Worm (Caenorhabditis elegans) whole organism, L4 larva: ENCODE data around the gene ugt-6.

Experiments
- F49E8.2 ChIP-seq: sonication (generic microtip); optimal IDR thresholded peaks from 2 replicates; lab custom pipeline; 2016; ENCODE audit warnings: missing compliant biosample characterization, mild to moderate bottlenecking, missing genetic modification characterization, borderline replicate concordance
- ZK546.5 ChIP-seq, 2 experiments: sonication (generic microtip); optimal IDR thresholded peaks; 2 replicates each; lab custom pipeline; 2017; ENCODE audit warnings: missing biosample characterization in 2 of 2, missing genetic modification characterization in 2 of 2
- arid-1 ChIP-seq: fragments of 200-800 bp; sonication (Bioruptor generic); conservative IDR thresholded peaks from 2 replicates; pipeline ENCODE4 v1.3.6; 2022; ENCODE audit warnings: missing genetic modification reagents, missing genetic modification characterization, missing compliant biosample characterization
- attf-4 ChIP-seq: sonication (generic microtip); optimal IDR thresholded peaks from 3 replicates; lab custom pipeline; 2017; ENCODE audit warnings: missing biosample characterization, missing genetic modification characterization
- ceh-62 ChIP-seq: sonication (generic microtip); optimal IDR thresholded peaks from 2 replicates; lab custom pipeline; 2017; ENCODE audit warnings: missing biosample characterization, missing genetic modification characterization
- ctbp-1 ChIP-seq: fragments of 200-800 bp; sonication (Bioruptor generic); IDR thresholded peaks from 2 replicates; pipeline ENCODE4 v1.3.6; 2022; ENCODE audit warnings: missing genetic modification reagents, missing genetic modification characterization, missing compliant biosample characterization
- daf-16 ChIP-seq, 3 experiments: sonication (generic microtip); optimal IDR thresholded peaks; 2 replicates each; lab custom pipeline; 2016 to 2017; ENCODE audit warnings: missing genetic modification characterization in 3 of 3, missing genetic modification reagents in 3 of 3, mild to moderate bottlenecking in 2 of 3, missing compliant biosample characterization in 2 of 3, missing biosample characterization in 1 of 3, moderate library complexity in 1 of 3
- daf-8 ChIP-seq: fragments of 200-800 bp; sonication (Bioruptor generic); IDR thresholded peaks from 2 replicates; pipeline ENCODE4 v1.3.6; 2022; ENCODE audit warnings: missing genetic modification characterization, missing compliant biosample characterization
- dmd-6 ChIP-seq: fragments of 200-800 bp; sonication (Bioruptor generic); IDR thresholded peaks from 2 replicates; pipeline ENCODE4 v1.3.6; 2022; ENCODE audit warnings: missing genetic modification reagents, missing genetic modification characterization, missing compliant biosample characterization
- dmd-8 ChIP-seq: fragments of 200-800 bp; sonication (Bioruptor generic); IDR thresholded peaks from 2 replicates; pipeline ENCODE4 v1.3.6; 2022; ENCODE audit warnings: missing genetic modification characterization, missing compliant biosample characterization
- duxl-1 ChIP-seq: sonication (generic microtip); optimal IDR thresholded peaks from 2 replicates; lab custom pipeline; 2016; ENCODE audit warnings: mild to moderate bottlenecking, missing genetic modification characterization, moderate library complexity, missing compliant biosample characterization; ENCODE audit not compliant: poor library complexity
- egl-43 ChIP-seq: fragments of 200-800 bp; sonication (Bioruptor generic); IDR thresholded peaks from 2 replicates; pipeline ENCODE4 v1.3.6; 2022; ENCODE audit warnings: missing genetic modification reagents, missing genetic modification characterization, missing compliant biosample characterization
- fos-1 ChIP-seq: fragments of 150-350 bp; optimal IDR thresholded peaks from 2 replicates; lab custom pipeline; 2014; ENCODE audit warnings: missing biosample characterization, missing genetic modification characterization
- hlh-11 ChIP-seq: fragments of 200-800 bp; sonication (Bioruptor generic); optimal IDR thresholded peaks from 2 replicates; lab custom pipeline; 2018; ENCODE audit warnings: mild to moderate bottlenecking, missing genetic modification characterization, missing compliant biosample characterization
- hlh-30 ChIP-seq: sonication (generic microtip); optimal IDR thresholded peaks from 2 replicates; lab custom pipeline; 2017; ENCODE audit warnings: antibody characterized with exemption, mild to moderate bottlenecking, missing genetic modification characterization, missing compliant biosample characterization; ENCODE audit not compliant: insufficient read depth
- jun-1 ChIP-seq: fragments of 150-350 bp; optimal IDR thresholded peaks from 2 replicates; lab custom pipeline; 2014; ENCODE audit warnings: missing biosample characterization, missing genetic modification reagents, missing genetic modification characterization
- lin-38 ChIP-seq: fragments of 200-800 bp; sonication (Bioruptor generic); IDR thresholded peaks from 2 replicates; pipeline ENCODE4 v1.3.6; 2022; ENCODE audit warnings: missing genetic modification reagents, missing genetic modification characterization, missing compliant biosample characterization
- lsy-2 ChIP-seq, 2 experiments: fragments of 150-350 bp in 1 of 2; sonication (generic microtip) in 1 of 2; optimal IDR thresholded peaks; 2 replicates each; lab custom pipeline; 2014 to 2017; ENCODE audit warnings: missing biosample characterization in 2 of 2, missing genetic modification characterization in 2 of 2
- madf-9 ChIP-seq: fragments of 200-800 bp; sonication (Bioruptor generic); conservative IDR thresholded peaks from 2 replicates; pipeline ENCODE4 v1.3.6; 2022; ENCODE audit warnings: missing genetic modification reagents, missing genetic modification characterization, missing compliant biosample characterization
- mdl-1 ChIP-seq, 2 experiments: fragments of 150-350 bp in 1 of 2; sonication (generic microtip) in 1 of 2; optimal IDR thresholded peaks; 2 replicates each; lab custom pipeline; 2014 to 2017; ENCODE audit warnings: missing biosample characterization in 2 of 2, missing genetic modification characterization in 2 of 2
- mep-1 ChIP-seq: fragments of 150-350 bp; sonication (generic microtip); optimal IDR thresholded peaks from 3 replicates; lab custom pipeline; 2014; ENCODE audit warnings: missing biosample characterization, missing genetic modification characterization
- nhr-102 ChIP-seq: sonication (generic microtip); optimal IDR thresholded peaks from 2 replicates; lab custom pipeline; 2016; ENCODE audit warnings: mild to moderate bottlenecking, missing genetic modification characterization, moderate library complexity, missing compliant biosample characterization
- nhr-237 ChIP-seq: sonication (generic microtip); optimal IDR thresholded peaks from 2 replicates; lab custom pipeline; 2017; ENCODE audit warnings: missing biosample characterization, missing genetic modification characterization
- nhr-28 ChIP-seq: fragments of 150-350 bp; optimal IDR thresholded peaks from 2 replicates; lab custom pipeline; 2014; ENCODE audit warnings: missing biosample characterization, missing genetic modification characterization
- nhr-41 ChIP-seq: fragments of 200-800 bp; sonication (Bioruptor generic); IDR thresholded peaks from 2 replicates; pipeline ENCODE4 v1.3.6; 2022; ENCODE audit warnings: missing genetic modification reagents, missing genetic modification characterization, missing compliant biosample characterization
- nhr-42 ChIP-seq: fragments of 200-800 bp; sonication (Bioruptor generic); IDR thresholded peaks from 2 replicates; pipeline ENCODE4 v1.3.6; 2022; ENCODE audit warnings: missing genetic modification characterization, missing compliant biosample characterization
- nhr-48 ChIP-seq: sonication (generic microtip); optimal IDR thresholded peaks from 2 replicates; lab custom pipeline; 2016; ENCODE audit warnings: mild to moderate bottlenecking, missing genetic modification characterization, missing compliant biosample characterization
- nhr-6 ChIP-seq: fragments of 150-350 bp; optimal IDR thresholded peaks from 2 replicates; lab custom pipeline; 2014; ENCODE audit warnings: missing biosample characterization, missing genetic modification characterization
- nhr-77 ChIP-seq: fragments of 150-350 bp; optimal IDR thresholded peaks from 2 replicates; lab custom pipeline; 2014; ENCODE audit warnings: missing biosample characterization, missing genetic modification characterization
- php-3 ChIP-seq: fragments of 200-800 bp; sonication (Bioruptor generic); IDR thresholded peaks from 2 replicates; pipeline ENCODE4 v1.3.6; 2022; ENCODE audit warnings: missing genetic modification reagents, missing genetic modification characterization, missing compliant biosample characterization
- pqm-1 ChIP-seq: sonication (generic microtip); optimal IDR thresholded peaks from 2 replicates; lab custom pipeline; 2017; ENCODE audit warnings: missing biosample characterization, missing genetic modification characterization
- rbr-2 ChIP-seq: sonication (generic microtip); optimal IDR thresholded peaks from 2 replicates; lab custom pipeline; 2016; ENCODE audit warnings: missing genotype, missing genetic modification characterization, missing compliant biosample characterization
- sdz-12 ChIP-seq: fragments of 200-800 bp; sonication (Bioruptor generic); optimal IDR thresholded peaks from 2 replicates; lab custom pipeline; 2018; ENCODE audit warnings: mild to moderate bottlenecking, missing genetic modification characterization, missing compliant biosample characterization
- skn-1 ChIP-seq: fragments of 150-350 bp; optimal IDR thresholded peaks from 2 replicates; lab custom pipeline; 2014; ENCODE audit warnings: missing biosample characterization, missing genetic modification characterization
- snpc-1.2 ChIP-seq: fragments of 200-800 bp; sonication (Bioruptor generic); IDR thresholded peaks from 2 replicates; pipeline ENCODE4 v1.3.6; 2022; ENCODE audit warnings: missing genetic modification reagents, missing genetic modification characterization, missing compliant biosample characterization
- spr-1 ChIP-seq: sonication (generic microtip); optimal IDR thresholded peaks from 2 replicates; lab custom pipeline; 2016; ENCODE audit warnings: mild to moderate bottlenecking, missing genetic modification characterization, missing compliant biosample characterization
- spr-3 ChIP-seq: fragments of 200-800 bp; sonication (Bioruptor generic); optimal IDR thresholded peaks from 2 replicates; lab custom pipeline; 2018; ENCODE audit warnings: mild to moderate bottlenecking, missing genetic modification characterization, missing compliant biosample characterization
- unc-39 ChIP-seq: sonication (generic microtip); optimal IDR thresholded peaks from 2 replicates; lab custom pipeline; 2017; ENCODE audit warnings: missing biosample characterization, missing genetic modification characterization
- unc-62 ChIP-seq, 3 experiments: fragments of 150-350 bp in 1 of 3; sonication (generic microtip); optimal IDR thresholded peaks in 2 of 3; peaks in 1 of 3; 1 replicate in 1 of 3; 2 replicates in 2 of 3; lab custom pipeline; 2014 to 2017; ENCODE audit warnings: missing biosample characterization in 3 of 3, missing genetic modification characterization in 3 of 3, missing genetic modification reagents in 3 of 3, missing genotype in 1 of 3
- zfp-2 ChIP-seq: sonication (generic microtip); optimal IDR thresholded peaks from 2 replicates; lab custom pipeline; 2016; ENCODE audit warnings: mild to moderate bottlenecking, missing genetic modification characterization, missing compliant biosample characterization
- zip-2 ChIP-seq: fragments of 150-350 bp; optimal IDR thresholded peaks from 2 replicates; lab custom pipeline; 2014; ENCODE audit warnings: missing biosample characterization, missing genetic modification characterization

ugt-6 gene

DNA sequence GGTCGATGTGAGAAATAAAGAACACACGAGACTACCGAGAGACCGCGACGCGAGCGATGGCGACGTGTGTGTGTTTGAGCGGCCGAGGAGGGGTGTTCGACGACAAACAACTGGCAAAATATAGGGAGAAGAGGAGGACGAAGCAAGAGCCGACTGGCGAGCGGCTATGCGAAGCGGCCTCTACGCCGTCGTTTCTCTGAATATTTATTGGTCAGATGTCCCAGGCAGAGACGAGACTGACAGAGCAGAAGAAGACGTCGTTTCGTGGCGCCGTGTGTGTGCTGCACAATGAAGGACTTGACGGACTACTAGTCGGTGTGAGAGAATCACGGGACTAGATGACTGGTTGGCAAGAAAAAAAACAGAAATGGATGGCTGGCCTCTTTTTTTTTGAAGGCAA, 21.1 kb upstream of the ugt-6 start (continued):
- no peak for TF ChIP-seq zfp-2 (tag; lab: Kevin White, UChicago)
- TF ChIP-seq hlh-11 (tag; lab: Kevin White, UChicago): peak; percentile 41
- TF ChIP-seq snpc-1.2 (GFP tag; lab: Robert Waterston, UW): no peak
- no peak for TF ChIP-seq nhr-237
- TF ChIP-seq ZK546.5 (tag; optimal IDR thresholded peaks at IDR 0.05; lab: Kevin White, UChicago): no peak
- no peak for TF ChIP-seq nhr-28 (tag; lab: Kevin White, UChicago)
- TF ChIP-seq dmd-6 (GFP tag; lab: Robert Waterston, UW): 0 out of 2 replicates have a peak, but pooled peaks have one; percentile 11
- no peak for TF ChIP-seq dmd-8 (GFP tag; lab: Robert Waterston, UW)
- no peak for TF ChIP-seq nhr-42
- no peak for TF ChIP-seq egl-43 (GFP tag; lab: Robert Waterston, UW)
- peak; percentile 83 for TF ChIP-seq hlh-30 (tag; lab: Kevin White, UChicago)
- no peak for TF ChIP-seq lin-38 (GFP tag; lab: Robert Waterston, UW)
- no peak for TF ChIP-seq nhr-48
- TF ChIP-seq unc-39 (tag; lab: Kevin White, UChicago): no peak
- TF ChIP-seq spr-1: no peak
- TF ChIP-seq nhr-102 (tag; lab: Kevin White, UChicago): no peak
- TF ChIP-seq sdz-12 (GFP tag; lab: Kevin White, UChicago): no peak
- no peak for TF ChIP-seq nhr-6 (tag; lab: Kevin White, UChicago)
- no peak for TF ChIP-seq ceh-62 (tag; lab: Kevin White, UChicago)
- TF ChIP-seq daf-8 (GFP tag; lab: Robert Waterston, UW): no peak
- TF ChIP-seq spr-3 (GFP tag; lab: Kevin White, UChicago): no peak
- TF ChIP-seq skn-1 (tag; lab: Kevin White, UChicago): no peak
- no peak for TF ChIP-seq madf-9 (GFP tag; lab: Robert Waterston, UW)
- no peak for TF ChIP-seq attf-4 (tag; lab: Kevin White, UChicago)
- TF ChIP-seq jun-1 (tag; lab: Kevin White, UChicago): no peak
- no peak for TF ChIP-seq fos-1 (tag; lab: Kevin White, UChicago)
- peak in 1 of 2 experiments; percentile 70 for TF ChIP-seq mdl-1 (tag; optimal IDR thresholded peaks at IDR 0.05; lab: Kevin White, UChicago)
- TF ChIP-seq php-3 (GFP tag; lab: Robert Waterston, UW): no peak

DNA sequence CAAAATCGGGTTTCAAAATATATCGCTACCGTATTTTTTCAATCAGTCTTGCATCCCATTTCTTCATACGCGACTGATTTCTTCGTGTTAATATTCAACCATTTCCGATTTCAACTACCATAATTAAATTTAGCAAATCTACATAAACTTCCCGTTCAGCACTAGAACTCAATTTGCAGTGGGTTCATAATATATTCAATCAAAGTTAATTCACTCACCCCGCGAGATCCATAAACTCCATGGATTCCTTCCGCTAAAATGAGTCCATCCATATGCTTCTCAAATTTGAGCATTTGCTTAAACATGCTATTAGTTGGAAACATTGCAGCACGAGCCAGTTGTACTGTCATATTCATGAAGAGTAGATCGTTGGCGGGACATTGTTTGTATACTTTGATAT, 20.5 kb upstream of the ugt-6 start:
- no peak for TF ChIP-seq F49E8.2 (tag; lab: Kevin White, UChicago)
- TF ChIP-seq unc-62 (GFP tag; optimal IDR thresholded peaks at IDR 0.05 in 1 of 2; lab: Kevin White, UChicago): peak in 1 of 2 experiments; percentile 10
- no peak for TF ChIP-seq unc-62 (tag; optimal IDR thresholded peaks at IDR 0.05; lab: Kevin White, UChicago)
- TF ChIP-seq, all 104 proteins: peak for 1

DNA sequence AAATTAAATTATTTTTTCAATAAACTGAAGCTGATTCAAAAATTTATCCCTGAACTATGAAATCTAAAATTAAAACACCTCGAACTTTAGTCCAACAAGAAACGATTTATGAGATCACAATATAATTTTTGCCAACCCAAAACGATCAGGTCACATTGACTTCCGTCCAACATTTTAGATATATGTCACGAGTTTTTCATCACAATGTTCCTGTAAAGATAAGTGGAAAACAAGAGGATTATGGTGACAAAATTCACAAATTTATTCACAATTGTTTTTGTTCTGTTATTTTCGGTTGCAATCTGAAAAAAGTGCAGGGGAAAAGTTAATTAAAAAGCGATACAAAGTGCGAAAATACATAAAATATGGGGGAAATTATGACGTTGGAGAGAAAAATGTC, 18.6 kb upstream of the ugt-6 start:
- TF ChIP-seq daf-16 (GFP tag; optimal IDR thresholded peaks at IDR 0.05; lab: Kevin White, UChicago) (no peak), daf-16 (tag; optimal IDR thresholded peaks at IDR 0.05; lab: Kevin White, UChicago) (no peak), nhr-42 (no peak), snpc-1.2 (GFP tag; lab: Robert Waterston, UW) (no peak), unc-62 (GFP tag; optimal IDR thresholded peaks at IDR 0.05 in 1 of 2; lab: Kevin White, UChicago) (peak in 1 of 2 experiments; percentile 74), unc-62 (tag; optimal IDR thresholded peaks at IDR 0.05; lab: Kevin White, UChicago) (no peak), zip-2 (no peak), mep-1 (tag; lab: Kevin White, UChicago) (peak; percentile 4), duxl-1 (tag; lab: Kevin White, UChicago) (no peak), rbr-2 (tag; lab: Kevin White, UChicago) (no peak), nhr-77 (tag; lab: Kevin White, UChicago) (no peak), arid-1 (GFP tag; lab: Robert Waterston, UW) (no peak), spr-1 (no peak), skn-1 (tag; lab: Kevin White, UChicago) (no peak), lsy-2 (tag; optimal IDR thresholded peaks at IDR 0.05; lab: Kevin White, UChicago) (peak; percentile 12 to 47), hlh-30 (tag; lab: Kevin White, UChicago) (peak; percentile 37), pqm-1 (tag; lab: Kevin White, UChicago) (no peak), ctbp-1 (GFP tag; lab: Robert Waterston, UW) (no peak), nhr-41 (GFP tag; lab: Robert Waterston, UW) (no peak)
- TF ChIP-seq, all 104 proteins: peak for 4
